Worm (Caenorhabditis elegans) whole organism, young adult: Measurements from ENCODE around the gene C08F11.3.
"Not testable (repeated sequence)": the region's sequence is repeated elsewhere in the genome, so short reads cannot be mapped to it uniquely, and the experiment has no call there.

ENCODE experiments used
- F22D6.2 ChIP-seq: sonication (generic microtip); optimal IDR thresholded peaks from 2 replicates; lab custom pipeline; 2016; ENCODE audit warnings: mild to moderate bottlenecking, missing genetic modification characterization, missing compliant biosample characterization
- F33H1.4 ChIP-seq: fragments of 200-800 bp; sonication (Bioruptor generic); IDR thresholded peaks from 2 replicates; pipeline ENCODE4 v1.3.6; 2022; ENCODE audit warnings: missing genetic modification reagents, missing genetic modification characterization, missing compliant biosample characterization
- F52B5.7 ChIP-seq: sonication (generic microtip); optimal IDR thresholded peaks from 2 replicates; lab custom pipeline; 2016; ENCODE audit warnings: mild to moderate bottlenecking, missing genetic modification characterization, missing compliant biosample characterization
- F55B11.4 ChIP-seq: sonication (generic microtip); optimal IDR thresholded peaks from 2 replicates; lab custom pipeline; 2016; ENCODE audit warnings: missing compliant biosample characterization, missing genetic modification characterization, borderline replicate concordance; ENCODE audit not compliant: insufficient read depth
- akir-1 ChIP-seq: fragments of 200-800 bp; sonication (Bioruptor generic); optimal IDR thresholded peaks from 2 replicates; lab custom pipeline; 2018; ENCODE audit warnings: mild to moderate bottlenecking, missing genetic modification characterization, moderate library complexity, missing compliant biosample characterization
- aptf-2 ChIP-seq: fragments of 200-800 bp; sonication (Bioruptor generic); conservative IDR thresholded peaks from 2 replicates; pipeline ENCODE4 v1.3.6; 2022; ENCODE audit warnings: missing genetic modification reagents, missing genetic modification characterization, missing compliant biosample characterization
- atf-7 ChIP-seq: sonication (generic microtip); optimal IDR thresholded peaks from 2 replicates; lab custom pipeline; 2017; ENCODE audit warnings: mild to moderate bottlenecking, missing genetic modification characterization, missing compliant biosample characterization
- athp-1 ChIP-seq: sonication (generic microtip); optimal IDR thresholded peaks from 2 replicates; lab custom pipeline; 2017; ENCODE audit warnings: mild to moderate bottlenecking, missing genetic modification characterization, missing compliant biosample characterization
- bed-2 ChIP-seq: fragments of 200-800 bp; sonication (Bioruptor generic); IDR thresholded peaks from 2 replicates; pipeline ENCODE4 v1.3.6; 2022; ENCODE audit warnings: missing genetic modification reagents, missing genetic modification characterization, missing compliant biosample characterization
- ccch-3 ChIP-seq: fragments of 200-800 bp; sonication (Bioruptor generic); optimal IDR thresholded peaks from 2 replicates; lab custom pipeline; 2018; ENCODE audit warnings: mild to moderate bottlenecking, missing genetic modification characterization, missing compliant biosample characterization
- ceh-58 ChIP-seq: fragments of 200-800 bp; sonication (Bioruptor generic); IDR thresholded peaks from 2 replicates; pipeline ENCODE4 v1.3.6; 2022; ENCODE audit warnings: missing genetic modification characterization, missing compliant biosample characterization
- ceh-79 ChIP-seq: sonication (generic microtip); optimal IDR thresholded peaks from 2 replicates; lab custom pipeline; 2017; ENCODE audit warnings: mild to moderate bottlenecking, missing genetic modification characterization, missing compliant biosample characterization
- ceh-91 ChIP-seq: fragments of 200-800 bp; sonication (Bioruptor generic); IDR thresholded peaks from 2 replicates; pipeline ENCODE4 v1.3.6; 2022; ENCODE audit warnings: missing genetic modification reagents, missing genetic modification characterization, missing compliant biosample characterization
- dpff-1 ChIP-seq: sonication (generic microtip); optimal IDR thresholded peaks from 2 replicates; lab custom pipeline; 2017; ENCODE audit warnings: mild to moderate bottlenecking, missing genetic modification characterization, missing compliant biosample characterization
- egrh-3 ChIP-seq: fragments of 200-800 bp; sonication (Bioruptor generic); IDR thresholded peaks from 2 replicates; pipeline ENCODE4 v1.3.6; 2022; ENCODE audit warnings: missing genetic modification reagents, missing genetic modification characterization, missing compliant biosample characterization
- fkh-3 ChIP-seq: sonication (generic microtip); optimal IDR thresholded peaks from 2 replicates; lab custom pipeline; 2016; ENCODE audit warnings: mild to moderate bottlenecking, missing genetic modification characterization, missing compliant biosample characterization
- gei-17 ChIP-seq: fragments of 200-800 bp; sonication (Bioruptor generic); optimal IDR thresholded peaks from 2 replicates; lab custom pipeline; 2018; ENCODE audit warnings: mild to moderate bottlenecking, missing genetic modification characterization, missing compliant biosample characterization
- hlh-12 ChIP-seq: sonication (generic microtip); optimal IDR thresholded peaks from 2 replicates; lab custom pipeline; 2016; ENCODE audit warnings: missing genetic modification characterization, missing compliant biosample characterization
- lag-1 ChIP-seq: fragments of 200-800 bp; sonication (Bioruptor generic); IDR thresholded peaks from 2 replicates; pipeline ENCODE4 v1.3.6; 2022; ENCODE audit warnings: missing genetic modification reagents, missing genetic modification characterization, missing compliant biosample characterization
- let-607 ChIP-seq, 2 experiments: fragments of 200-800 bp in 1 of 2; sonication (Bioruptor generic) in 1 of 2; sonication (generic microtip) in 1 of 2; optimal IDR thresholded peaks; 2 replicates each; lab custom pipeline; 2016 to 2018; ENCODE audit warnings: mild to moderate bottlenecking in 2 of 2, missing compliant biosample characterization in 2 of 2, missing genetic modification characterization in 2 of 2, moderate library complexity in 2 of 2, missing genotype in 1 of 2
- mcd-1 ChIP-seq: fragments of 200-800 bp; sonication (Bioruptor generic); IDR thresholded peaks from 2 replicates; pipeline ENCODE4 v1.3.6; 2022; ENCODE audit warnings: missing genetic modification reagents, missing genetic modification characterization, missing compliant biosample characterization
- nfya-1 ChIP-seq: sonication (generic microtip); optimal IDR thresholded peaks from 2 replicates; lab custom pipeline; 2017; ENCODE audit warnings: antibody characterized with exemption, missing compliant biosample characterization, missing genetic modification characterization, borderline replicate concordance; ENCODE audit not compliant: insufficient read depth
- nfyb-1 ChIP-seq: fragments of 200-800 bp; sonication (Bioruptor generic); IDR thresholded peaks from 2 replicates; pipeline ENCODE4 v1.3.6; 2022; ENCODE audit warnings: missing genetic modification reagents, missing genetic modification characterization, missing compliant biosample characterization
- nhr-179 ChIP-seq: sonication (generic microtip); optimal IDR thresholded peaks from 2 replicates; lab custom pipeline; 2016; ENCODE audit warnings: mild to moderate bottlenecking, missing genetic modification characterization, missing compliant biosample characterization
- nhr-27 ChIP-seq: fragments of 200-800 bp; sonication (Bioruptor generic); optimal IDR thresholded peaks from 2 replicates; lab custom pipeline; 2018; ENCODE audit warnings: mild to moderate bottlenecking, missing genetic modification characterization, moderate library complexity, missing compliant biosample characterization
- rcor-1 ChIP-seq: fragments of 200-800 bp; sonication (Bioruptor generic); IDR thresholded peaks from 2 replicates; pipeline ENCODE4 v1.3.6; 2022; ENCODE audit warnings: missing genetic modification reagents, missing genetic modification characterization, missing compliant biosample characterization
- sdz-38 ChIP-seq: sonication (generic microtip); optimal IDR thresholded peaks from 2 replicates; lab custom pipeline; 2016; ENCODE audit warnings: missing genotype, missing genetic modification characterization, missing compliant biosample characterization
- snpc-1.3 ChIP-seq: sonication (generic microtip); optimal IDR thresholded peaks from 2 replicates; lab custom pipeline; 2017; ENCODE audit warnings: missing genetic modification characterization, mild to moderate bottlenecking, missing compliant biosample characterization, antibody characterized with exemption, moderate library complexity, missing genotype, missing genetic modification reagents; ENCODE audit not compliant: insufficient read depth
- tbp1 ChIP-seq: fragments of 200-800 bp; sonication (Bioruptor generic); optimal IDR thresholded peaks from 2 replicates; lab custom pipeline; 2018; ENCODE audit warnings: mild to moderate bottlenecking, missing genetic modification characterization, missing compliant biosample characterization
- tbx-9 ChIP-seq: sonication (generic microtip); optimal IDR thresholded peaks from 2 replicates; lab custom pipeline; 2016; ENCODE audit warnings: borderline replicate concordance, missing genetic modification characterization, inconsistent platforms, missing compliant biosample characterization
- unc-130 ChIP-seq: sonication (generic microtip); optimal IDR thresholded peaks from 2 replicates; lab custom pipeline; 2016; ENCODE audit warnings: missing genetic modification reagents, missing genetic modification characterization, missing compliant biosample characterization
- unc-62 ChIP-seq: fragments of 150-350 bp; optimal IDR thresholded peaks from 2 replicates; lab custom pipeline; 2014; ENCODE audit warnings: missing biosample characterization, missing genetic modification reagents, missing genetic modification characterization
- xnd-1 ChIP-seq: sonication (generic microtip); optimal IDR thresholded peaks from 2 replicates; lab custom pipeline; 2016; ENCODE audit warnings: missing genotype, missing genetic modification reagents, missing genetic modification characterization, missing compliant biosample characterization
- zfh-2 ChIP-seq: fragments of 200-800 bp; sonication (Bioruptor generic); conservative IDR thresholded peaks from 2 replicates; pipeline ENCODE4 v1.3.6; 2022; ENCODE audit warnings: missing genetic modification reagents, missing genetic modification characterization, missing compliant biosample characterization
- ztf-26 ChIP-seq: sonication (generic microtip); optimal IDR thresholded peaks from 2 replicates; lab custom pipeline; 2017; ENCODE audit warnings: missing genetic modification characterization, missing compliant biosample characterization
- ztf-28 ChIP-seq: fragments of 200-800 bp; sonication (Bioruptor generic); IDR thresholded peaks from 2 replicates; pipeline ENCODE4 v1.3.6; 2022; ENCODE audit warnings: missing genetic modification reagents, missing genetic modification characterization, missing compliant biosample characterization
- ztf-6 ChIP-seq: fragments of 200-800 bp; sonication (Bioruptor generic); IDR thresholded peaks from 2 replicates; pipeline ENCODE4 v1.3.6; 2022; ENCODE audit warnings: missing genetic modification reagents, missing genetic modification characterization, missing compliant biosample characterization

Gene C08F11.3

DNA sequence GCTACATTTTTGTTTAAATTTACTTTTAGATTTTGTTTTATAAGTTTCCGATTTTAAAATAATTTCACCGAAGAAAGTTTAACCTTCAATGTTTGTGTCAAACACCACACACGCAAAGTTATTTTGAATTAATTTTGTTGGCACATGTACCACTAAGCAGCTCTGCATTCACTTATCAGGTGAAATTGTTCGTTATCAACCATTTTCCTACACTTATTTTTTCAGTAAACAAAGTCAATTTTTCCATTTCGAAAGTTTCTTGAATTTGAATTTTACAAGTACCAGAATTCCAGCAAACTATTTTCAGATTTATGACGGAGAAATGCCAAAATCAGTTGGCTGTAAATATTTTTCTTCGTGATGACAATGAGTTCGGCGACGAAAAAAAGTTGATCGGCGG is at the start of gene C08F11.3:
TSS of gene C08F11.3 (plus strand) at position 301 of the 400 bp plus-strand sequence.
- TF ChIP-seq snpc-1.3 (tag; lab: Kevin White, UChicago) (no peak), lag-1 (no peak), ccch-3 (GFP tag; lab: Kevin White, UChicago) (no peak), unc-62 (GFP tag; lab: Kevin White, UChicago) (no peak), F22D6.2 (tag; lab: Kevin White, UChicago) (no peak), xnd-1 (tag; lab: Kevin White, UChicago) (no peak)

ce11 chrIV:13574733-13575132 is 44.6 kb upstream of the C08F11.3 start, which contains the start of gene srd-10:
Gene srd-10 (plus strand): TSS chrIV:13575033.
- no peak for TF ChIP-seq nfya-1 (tag; lab: Kevin White, UChicago)
- no peak for TF ChIP-seq dpff-1 (tag; lab: Kevin White, UChicago)
- TF ChIP-seq ceh-79 (tag; lab: Kevin White, UChicago), result no peak
- TF ChIP-seq ztf-28 (GFP tag; lab: Robert Waterston, UW), result no peak
- no peak for TF ChIP-seq ceh-58
- TF ChIP-seq let-607 (tag; optimal IDR thresholded peaks at IDR 0.05; lab: Kevin White, UChicago), result no peak
- TF ChIP-seq F33H1.4 (GFP tag; lab: Robert Waterston, UW), result no peak
- TF ChIP-seq fkh-3, result no peak
- TF ChIP-seq rcor-1, result no peak
- TF ChIP-seq nfyb-1 (GFP tag; lab: Robert Waterston, UW), result no peak
- TF ChIP-seq F52B5.7, result no peak
- no peak for TF ChIP-seq ztf-26 (tag; lab: Kevin White, UChicago)
- no peak for TF ChIP-seq nhr-27 (tag; lab: Kevin White, UChicago)
- no peak for TF ChIP-seq athp-1
- no peak for TF ChIP-seq ceh-91 (GFP tag; lab: Robert Waterston, UW)

DNA sequence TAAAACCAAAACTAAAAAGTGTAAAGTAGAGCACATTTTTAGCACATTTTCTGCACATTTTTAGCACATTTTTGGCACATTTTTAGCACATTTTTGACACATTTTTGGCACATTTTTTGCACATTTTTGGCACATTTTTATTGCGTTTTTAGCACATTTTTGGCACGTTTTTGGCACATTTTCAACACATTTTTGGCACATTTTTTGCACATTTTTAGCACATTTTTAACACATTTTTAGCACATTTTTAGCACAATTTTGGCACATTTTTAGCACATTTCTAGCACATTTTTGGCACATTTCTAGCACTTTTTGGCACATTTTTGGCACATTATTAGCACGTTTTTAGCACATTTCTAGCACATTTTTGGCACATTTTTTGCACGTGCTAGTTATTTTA is 43.6 kb upstream of the C08F11.3 start:
- no peak for TF ChIP-seq ztf-6 (GFP tag; lab: Robert Waterston, UW)
- TF ChIP-seq F33H1.4 (GFP tag; lab: Robert Waterston, UW), result no peak
- no peak for TF ChIP-seq nhr-179 (tag; lab: Kevin White, UChicago)
- no peak for TF ChIP-seq bed-2 (GFP tag; lab: Robert Waterston, UW)
- TF ChIP-seq gei-17 (GFP tag; lab: Kevin White, UChicago), result no peak
- no peak for TF ChIP-seq atf-7 (tag; lab: Kevin White, UChicago)
- TF ChIP-seq unc-130, result no peak
- TF ChIP-seq egrh-3, result no peak
- no peak for TF ChIP-seq F52B5.7
- no peak for TF ChIP-seq F55B11.4 (tag; lab: Kevin White, UChicago)
- no peak for TF ChIP-seq mcd-1 (GFP tag; lab: Robert Waterston, UW)
- TF ChIP-seq tbp1, result no peak
- TF ChIP-seq ceh-79 (tag; lab: Kevin White, UChicago), result no peak
- no peak for TF ChIP-seq tbx-9
- TF ChIP-seq sdz-38 (tag; lab: Kevin White, UChicago), result no peak
- no peak for TF ChIP-seq aptf-2 (GFP tag; lab: Robert Waterston, UW)

- TF ChIP-seq hlh-12 (tag; lab: Kevin White, UChicago); akir-1 (GFP tag; lab: Kevin White, UChicago); zfh-2 (GFP tag; lab: Robert Waterston, UW): not testable (repeated sequence)
Measured at ce11 chrIV:13578174-13578573, 41.1 kb upstream of the C08F11.3 start, which contains the start of gene Y45F10B.8. Gene Y45F10B.8 (minus strand): TSS chrIV:13578274.
